Fruit fly (Drosophila melanogaster): ENCODE results near the gene CG13775.

CG13775 gene

DNA sequence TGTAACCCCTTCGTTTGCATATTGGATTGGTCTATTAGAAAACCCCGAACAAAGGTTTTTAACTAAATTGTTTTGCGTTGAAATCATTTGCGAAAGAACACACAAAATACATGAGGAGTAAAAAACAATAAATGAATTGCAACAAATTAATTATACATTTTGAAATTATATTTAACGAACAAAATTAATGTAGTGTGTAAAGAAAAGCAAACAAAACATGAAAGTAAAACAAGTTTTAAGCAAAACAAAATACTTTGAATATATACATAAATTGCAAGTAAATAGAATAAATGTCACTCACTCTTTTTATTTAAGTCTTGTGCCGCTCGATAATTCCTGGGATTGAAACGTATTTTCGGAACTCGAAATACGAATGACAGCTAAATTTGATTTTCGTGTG, 24.9 kb downstream of the CG13775 start, which contains the start of gene CG43232:
TSS of gene CG43232 (plus strand) at position 301 of the 400 bp plus-strand sequence.
- TF ChIP-seq CG6792 (GFP tag; optimal IDR thresholded peaks at IDR 0.05) (no peak), Hr39 (GFP tag; optimal IDR thresholded peaks at IDR 0.05) (no peak)

DNA sequence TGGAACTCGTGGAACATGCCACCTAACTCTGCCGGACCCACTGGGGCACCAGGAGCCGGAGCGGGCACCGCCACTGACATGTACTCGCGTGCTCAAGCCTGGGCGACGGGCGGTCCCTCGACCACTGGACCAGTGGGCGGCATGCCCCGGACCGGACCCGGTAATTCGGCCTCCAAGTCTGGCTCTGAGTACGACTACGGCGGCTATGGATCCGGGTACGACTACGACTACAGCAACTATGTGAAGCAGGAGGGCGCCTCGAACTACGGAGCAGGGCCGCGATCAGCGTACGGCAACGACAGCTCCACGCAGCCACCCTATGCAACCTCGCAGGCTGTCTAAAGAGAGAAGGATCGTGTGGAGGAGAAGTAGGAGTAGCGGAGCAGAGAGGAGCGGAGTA, 31.6 kb downstream of the CG13775 start:
- TF ChIP-seq lz (GFP tag; optimal IDR thresholded peaks at IDR 0.05) (no peak), Eip75B (GFP tag; optimal IDR thresholded peaks at IDR 0.05) (no peak), ss (GFP tag; optimal IDR thresholded peaks at IDR 0.05) (no peak), CG6163 (GFP tag; IDR thresholded peaks at IDR 0.05) (no peak), Hr38 (GFP tag; optimal IDR thresholded peaks at IDR 0.05) (no peak), Sox15 (GFP tag; optimal IDR thresholded peaks at IDR 0.05) (no peak), Hr4 (GFP tag; optimal IDR thresholded peaks at IDR 0.05) (no peak), CG32006 (GFP tag; optimal IDR thresholded peaks at IDR 0.05) (no peak), CG10631 (GFP tag; optimal IDR thresholded peaks at IDR 0.05) (no peak), Lpt (GFP tag; optimal IDR thresholded peaks at IDR 0.05) (no peak), pdm3 (GFP tag; optimal IDR thresholded peaks at IDR 0.05) (no peak), CG6276 (GFP tag; optimal IDR thresholded peaks at IDR 0.05) (no peak), CG4318 (GFP tag; optimal IDR thresholded peaks at IDR 0.05) (no peak), CG11294 (GFP tag; IDR thresholded peaks at IDR 0.05) (no peak), Eip93F (GFP tag; optimal IDR thresholded peaks at IDR 0.05) (no peak), dac (GFP tag; optimal IDR thresholded peaks at IDR 0.05) (no peak), CG10669 (GFP tag; optimal IDR thresholded peaks at IDR 0.05) (no peak), CG8119 (GFP tag; IDR thresholded peaks at IDR 0.05) (no peak)

DNA sequence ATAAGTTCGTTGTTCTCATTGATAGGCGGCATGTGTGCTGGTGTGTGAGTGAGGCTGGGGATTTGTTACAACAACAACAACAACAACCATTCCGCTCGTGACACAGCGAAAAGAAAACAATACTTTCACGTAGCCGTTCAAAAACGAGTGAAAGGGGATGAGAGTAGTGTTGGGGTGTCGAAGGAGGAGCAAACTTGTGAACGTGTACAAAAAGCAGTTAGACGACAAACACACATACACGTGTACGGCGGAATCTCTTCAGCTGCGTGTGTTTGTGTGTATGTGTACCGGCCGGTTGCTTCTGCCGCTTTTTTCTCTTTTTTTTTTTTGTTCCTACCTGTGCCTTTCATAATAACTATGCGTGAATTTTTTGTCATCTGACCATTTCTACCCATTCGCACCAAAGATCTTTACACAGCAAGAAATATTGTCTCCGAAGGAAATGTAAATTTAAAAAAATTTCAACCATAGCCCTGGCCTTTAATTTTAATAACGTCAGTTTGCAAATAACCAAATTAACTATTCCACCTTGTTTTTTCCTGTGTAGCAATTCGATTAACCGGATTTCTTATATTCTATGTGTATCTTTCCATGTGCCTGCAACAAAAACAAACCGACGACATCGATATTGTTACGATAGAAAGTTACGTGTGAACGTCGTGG, 34.5 kb downstream of the CG13775 start:
- no peak; the same call in 1 of the 3 replicates for TF ChIP-seq CG6163 (GFP tag; IDR thresholded peaks at IDR 0.05)
- TF ChIP-seq esn (GFP tag; optimal IDR thresholded peaks at IDR 0.05): peak; percentile 83
- no peak for TF ChIP-seq Smox (GFP tag; optimal IDR thresholded peaks at IDR 0.05)
- peak; percentile 64 to 77 for TF ChIP-seq salr (GFP tag; optimal IDR thresholded peaks at IDR 0.05)
- TF ChIP-seq CG10631 (GFP tag; optimal IDR thresholded peaks at IDR 0.05): peak; percentile 85
- peak; percentile 87 for TF ChIP-seq pdm3 (GFP tag; optimal IDR thresholded peaks at IDR 0.05)
- no peak for TF ChIP-seq fkh (GFP tag; optimal IDR thresholded peaks at IDR 0.05)
- TF ChIP-seq CG11294 (GFP tag; IDR thresholded peaks at IDR 0.05): no peak; the same call in 1 of the 2 replicates
- no peak for TF ChIP-seq Sox102F (GFP tag; optimal IDR thresholded peaks at IDR 0.05)
- peak; percentile 80 for TF ChIP-seq CG31627 (GFP tag; optimal IDR thresholded peaks at IDR 0.05)
- no peak for TF ChIP-seq CG32006 (GFP tag; optimal IDR thresholded peaks at IDR 0.05)
- TF ChIP-seq cyc (GFP tag; optimal IDR thresholded peaks at IDR 0.05): peak; percentile 69
- no peak for TF ChIP-seq CG16779 (tag; optimal IDR thresholded peaks at IDR 0.05)
- TF ChIP-seq Eip75B (GFP tag; optimal IDR thresholded peaks at IDR 0.05): no peak
- TF ChIP-seq CG8319 (GFP tag; optimal IDR thresholded peaks at IDR 0.05): peak; percentile 49
- peak; percentile 85 for TF ChIP-seq dac (GFP tag; optimal IDR thresholded peaks at IDR 0.05)
- TF ChIP-seq lz (GFP tag; optimal IDR thresholded peaks at IDR 0.05): peak; percentile 78
- TF ChIP-seq fd59A (GFP tag; optimal IDR thresholded peaks at IDR 0.05): no peak
- no peak for TF ChIP-seq net (GFP tag; optimal IDR thresholded peaks at IDR 0.05)
- no peak for TF ChIP-seq fd85E (GFP tag; optimal IDR thresholded peaks at IDR 0.05)
- TF ChIP-seq Hr38 (GFP tag; optimal IDR thresholded peaks at IDR 0.05): peak; percentile 41
- peak; percentile 92 for TF ChIP-seq Hr4 (GFP tag; optimal IDR thresholded peaks at IDR 0.05)
- peak; percentile 81 for TF ChIP-seq CG6792 (GFP tag; optimal IDR thresholded peaks at IDR 0.05)
- peak; percentile 78 for TF ChIP-seq dsx (GFP tag; optimal IDR thresholded peaks at IDR 0.05; ENCODE audit: poor library complexity, severe bottlenecking)
- peak; percentile 92 for TF ChIP-seq CG15336 (GFP tag; IDR thresholded peaks at IDR 0.05)
- TF ChIP-seq Hr39 (GFP tag; optimal IDR thresholded peaks at IDR 0.05): peak; percentile 77
- TF ChIP-seq Gug (GFP tag; IDR thresholded peaks at IDR 0.05): peak; percentile 78
- peak in 1 of 2 experiments; percentile 58 for TF ChIP-seq ss (GFP tag; optimal IDR thresholded peaks at IDR 0.05)
- TF ChIP-seq CG3919 (GFP tag; optimal IDR thresholded peaks at IDR 0.05): no peak
- TF ChIP-seq Lpt (GFP tag; optimal IDR thresholded peaks at IDR 0.05): peak; percentile 70
- TF ChIP-seq Ets96B (tag; optimal IDR thresholded peaks at IDR 0.05): peak; percentile 83
- no peak for TF ChIP-seq Eip93F (GFP tag; optimal IDR thresholded peaks at IDR 0.05)
- TF ChIP-seq CG9139 (GFP tag; optimal IDR thresholded peaks at IDR 0.05): peak; percentile 51
- TF ChIP-seq svp (GFP tag): no peak
- peak; percentile 72 for TF ChIP-seq Met (GFP tag; optimal IDR thresholded peaks at IDR 0.05)
- peak; percentile 78 for TF ChIP-seq CG3032 (tag; optimal IDR thresholded peaks at IDR 0.05)
- TF ChIP-seq achi (GFP tag; optimal IDR thresholded peaks at IDR 0.05): peak; percentile 84
- peak; percentile 55 for TF ChIP-seq CG11902 (GFP tag; optimal IDR thresholded peaks at IDR 0.05)
- peak; percentile 83 for TF ChIP-seq acj6 (GFP tag; optimal IDR thresholded peaks at IDR 0.05)
- TF ChIP-seq eg (GFP tag; IDR thresholded peaks at IDR 0.05): no peak; the same call in 2 of the 3 replicates
